4 worm cellular contexts compared by ENCODE assay signal in the genomic region with DNA sequence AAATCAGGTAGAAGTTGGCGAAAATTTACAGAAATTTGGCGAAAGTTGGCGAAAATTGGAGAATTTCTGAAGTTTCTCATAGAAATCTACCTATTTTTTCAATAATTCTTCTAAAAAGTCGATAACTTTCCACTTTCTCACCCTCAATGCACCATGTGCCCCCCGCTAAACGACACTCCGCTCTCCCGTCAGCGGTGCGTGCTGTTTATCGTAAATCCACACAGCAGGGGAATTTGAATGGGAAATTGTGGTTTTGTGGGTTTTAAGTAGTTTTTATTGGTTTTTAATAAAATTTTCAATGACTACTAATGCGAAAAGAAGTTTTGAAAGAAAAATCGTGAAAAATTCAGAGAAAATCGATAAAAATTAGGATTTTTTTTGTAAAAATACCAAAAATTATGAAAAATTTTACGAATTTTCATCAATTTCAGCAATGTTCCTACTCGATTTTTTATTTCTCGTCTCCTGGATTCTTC.
A peak's percentile ranks its signal among the peaks of the same experiment; 100 is the strongest.
TF ChIP-seq lines count a peak whose summit lies in the region.

A gene (plus strand): TSS at position 426 of the 476 bp plus-strand sequence.

TF ChIP-seq in whole organism, L1 larva, 84 proteins besides CTCF, POLR2A, EP300 and RAD21 (continued from another document):
- TF ChIP-seq lir-3 (tag; optimal IDR thresholded peaks at IDR 0.05; lab: Kevin White, UChicago; ENCODE audit: poor library complexity) (no peak), F16B12.6 (tag; optimal IDR thresholded peaks at IDR 0.05; lab: Kevin White, UChicago) (peak; percentile 48), mdl-1 (tag; optimal IDR thresholded peaks at IDR 0.05; lab: Kevin White, UChicago) (peak in 1 of 2 experiments; percentile 36), rnt-1 (tag; optimal IDR thresholded peaks at IDR 0.05; lab: Kevin White, UChicago) (peak; percentile 81), C16A3.4 (tag; optimal IDR thresholded peaks at IDR 0.05; lab: Kevin White, UChicago) (peak; percentile 55), lin-15B (tag; optimal IDR thresholded peaks at IDR 0.05; lab: Kevin White, UChicago) (peak; percentile 27), ama-1 (optimal IDR thresholded peaks at IDR 0.05; lab: Kevin White, UChicago) (no peak), efl-1 (optimal IDR thresholded peaks at IDR 0.05; lab: Kevin White, UChicago) (peak; percentile 55 to 63), efl-1 (GFP tag; optimal IDR thresholded peaks at IDR 0.05 in 1 of 2; lab: Kevin White, UChicago) (peak; percentile 58 to 95)

TF ChIP-seq in whole organism, L2 larva, 48 proteins besides CTCF, POLR2A, EP300 and RAD21 (continued from another document):
- TF ChIP-seq unc-55 (GFP tag; optimal IDR thresholded peaks at IDR 0.05; lab: Kevin White, UChicago), result peak; percentile 62
- TF ChIP-seq mdl-1 (tag; optimal IDR thresholded peaks at IDR 0.05; lab: Kevin White, UChicago), result no peak
- no peak for TF ChIP-seq alr-1 (tag; optimal IDR thresholded peaks at IDR 0.05; lab: Kevin White, UChicago)
- TF ChIP-seq ZK546.5 (tag; optimal IDR thresholded peaks at IDR 0.05; lab: Kevin White, UChicago), result no peak
- TF ChIP-seq Y55F3AM.14 (GFP tag; optimal IDR thresholded peaks at IDR 0.05; lab: Kevin White, UChicago), result no peak
- no peak for TF ChIP-seq ceh-16 (tag; optimal IDR thresholded peaks at IDR 0.05; lab: Kevin White, UChicago)
- TF ChIP-seq ztf-1 (GFP tag; conservative IDR thresholded peaks at IDR 0.05; lab: Robert Waterston, UW), result no peak
- no peak for TF ChIP-seq zag-1 (tag; optimal IDR thresholded peaks at IDR 0.05; lab: Kevin White, UChicago)
- TF ChIP-seq skn-1 (tag; optimal IDR thresholded peaks at IDR 0.05; lab: Kevin White, UChicago), result no peak
- no peak for TF ChIP-seq lin-11 (tag; optimal IDR thresholded peaks at IDR 0.05; lab: Kevin White, UChicago)
- TF ChIP-seq R02D3.7 (tag; optimal IDR thresholded peaks at IDR 0.05; lab: Kevin White, UChicago), result peak; percentile 69
- TF ChIP-seq unc-62 (GFP tag; optimal IDR thresholded peaks at IDR 0.05; lab: Kevin White, UChicago), result no peak
- no peak for TF ChIP-seq snpc-4 (tag; optimal IDR thresholded peaks at IDR 0.05; lab: Kevin White, UChicago)
- peak in 1 of 2 experiments; percentile 61 for TF ChIP-seq lsy-2 (tag; optimal IDR thresholded peaks at IDR 0.05; lab: Kevin White, UChicago)
- TF ChIP-seq gmeb-1 (tag; optimal IDR thresholded peaks at IDR 0.05; lab: Kevin White, UChicago), result no peak
- TF ChIP-seq lin-39 (tag; optimal IDR thresholded peaks at IDR 0.05; lab: Kevin White, UChicago), result no peak
- no peak for TF ChIP-seq nhr-23 (tag; optimal IDR thresholded peaks at IDR 0.05; lab: Kevin White, UChicago)
- TF ChIP-seq ztf-11 (tag; optimal IDR thresholded peaks at IDR 0.05; lab: Kevin White, UChicago), result no peak
- no peak for TF ChIP-seq nhr-6 (tag; optimal IDR thresholded peaks at IDR 0.05; lab: Kevin White, UChicago)
- no peak for TF ChIP-seq peb-1 (tag; optimal IDR thresholded peaks at IDR 0.05; lab: Kevin White, UChicago)
- no peak for TF ChIP-seq sma-3 (GFP tag; optimal IDR thresholded peaks at IDR 0.05; lab: Kevin White, UChicago)
- peak; percentile 13 for TF ChIP-seq nhr-129 (tag; optimal IDR thresholded peaks at IDR 0.05; lab: Kevin White, UChicago)
- no peak for TF ChIP-seq fos-1 (tag; optimal IDR thresholded peaks at IDR 0.05; lab: Kevin White, UChicago)
- TF ChIP-seq blmp-1 (tag; optimal IDR thresholded peaks at IDR 0.05; lab: Kevin White, UChicago; ENCODE audit: insufficient read depth), result no peak
- no peak for TF ChIP-seq unc-39 (tag; optimal IDR thresholded peaks at IDR 0.05; lab: Kevin White, UChicago)
- TF ChIP-seq crh-2 (tag; optimal IDR thresholded peaks at IDR 0.05; lab: Kevin White, UChicago), result peak; percentile 9
- TF ChIP-seq C34F6.9 (tag; optimal IDR thresholded peaks at IDR 0.05; lab: Kevin White, UChicago), result peak; percentile 16
- no peak for TF ChIP-seq elt-1 (tag; optimal IDR thresholded peaks at IDR 0.05; lab: Kevin White, UChicago)
- TF ChIP-seq aly-2 (tag; optimal IDR thresholded peaks at IDR 0.05; lab: Kevin White, UChicago), result no peak
- TF ChIP-seq egl-27 (tag; optimal IDR thresholded peaks at IDR 0.05; lab: Kevin White, UChicago), result no peak
- no peak for TF ChIP-seq F13H6.1 (tag; optimal IDR thresholded peaks at IDR 0.05; lab: Kevin White, UChicago)
- TF ChIP-seq lin-13 (GFP tag; optimal IDR thresholded peaks at IDR 0.05; lab: Kevin White, UChicago), result peak; percentile 42
- no peak for TF ChIP-seq nhr-12 (tag; optimal IDR thresholded peaks at IDR 0.05; lab: Kevin White, UChicago)
- no peak for TF ChIP-seq nhr-25 (tag; optimal IDR thresholded peaks at IDR 0.05; lab: Kevin White, UChicago)
- no peak for TF ChIP-seq dmd-4 (tag; optimal IDR thresholded peaks at IDR 0.05; lab: Kevin White, UChicago)
- no peak for TF ChIP-seq nhr-21 (tag; optimal IDR thresholded peaks at IDR 0.05; lab: Kevin White, UChicago)

TF ChIP-seq in whole organism, L3 larva, 47 proteins besides CTCF, POLR2A, EP300 and RAD21 (continued from another document):
- TF ChIP-seq elt-3 (tag; optimal IDR thresholded peaks at IDR 0.05; lab: Kevin White, UChicago) (no peak), nhr-23 (tag; optimal IDR thresholded peaks at IDR 0.05; lab: Kevin White, UChicago) (peak; percentile 9), nhr-43 (tag; optimal IDR thresholded peaks at IDR 0.05; lab: Kevin White, UChicago; ENCODE audit: poor library complexity, severe bottlenecking) (no peak), elt-2 (tag; optimal IDR thresholded peaks at IDR 0.05; lab: Kevin White, UChicago) (peak; percentile 21), pqm-1 (tag; optimal IDR thresholded peaks at IDR 0.05; lab: Kevin White, UChicago) (no peak), ztf-11 (tag; optimal IDR thresholded peaks at IDR 0.05; lab: Kevin White, UChicago) (no peak), zag-1 (tag; optimal IDR thresholded peaks at IDR 0.05; lab: Kevin White, UChicago) (no peak), nhr-237 (tag; optimal IDR thresholded peaks at IDR 0.05; lab: Kevin White, UChicago) (no peak), unc-39 (tag; optimal IDR thresholded peaks at IDR 0.05; lab: Kevin White, UChicago) (no peak), mdl-1 (tag; optimal IDR thresholded peaks at IDR 0.05; lab: Kevin White, UChicago) (no peak), R02D3.7 (tag; optimal IDR thresholded peaks at IDR 0.05; lab: Kevin White, UChicago) (peak; percentile 87), pha-4 (tag; optimal IDR thresholded peaks at IDR 0.05; lab: Kevin White, UChicago) (peak; percentile 59), ceh-28 (tag; optimal IDR thresholded peaks at IDR 0.05; lab: Kevin White, UChicago) (no peak), tbx-2 (tag; optimal IDR thresholded peaks at IDR 0.05; lab: Kevin White, UChicago) (no peak), snpc-4 (tag; optimal IDR thresholded peaks at IDR 0.05; lab: Kevin White, UChicago) (no peak)

TF ChIP-seq in whole organism, L4 larva, 104 proteins besides CTCF, POLR2A, EP300 and RAD21 (continued from another document):
- TF ChIP-seq pqm-1 (tag; optimal IDR thresholded peaks at IDR 0.05; lab: Kevin White, UChicago) (no peak), ZK337.2 (GFP tag; IDR thresholded peaks at IDR 0.05; lab: Robert Waterston, UW) (no peak), duxl-1 (tag; optimal IDR thresholded peaks at IDR 0.05; lab: Kevin White, UChicago; ENCODE audit: poor library complexity) (peak; percentile 20), madf-9 (GFP tag; conservative IDR thresholded peaks at IDR 0.05; lab: Robert Waterston, UW) (no peak), nhr-10 (tag; optimal IDR thresholded peaks at IDR 0.05; lab: Kevin White, UChicago) (no peak), dmd-9 (GFP tag; IDR thresholded peaks at IDR 0.05; lab: Robert Waterston, UW) (no peak), tag-97 (GFP tag; IDR thresholded peaks at IDR 0.05; lab: Robert Waterston, UW) (no peak), nhr-25 (tag; optimal IDR thresholded peaks at IDR 0.05; lab: Kevin White, UChicago; ENCODE audit: borderline replicate concordance, insufficient read depth) (no peak), nhr-77 (tag; optimal IDR thresholded peaks at IDR 0.05; lab: Kevin White, UChicago) (peak; percentile 21), aha-1 (tag; lab: Kevin White, UChicago) (peak; percentile 71), mxl-3 (GFP tag; optimal IDR thresholded peaks at IDR 0.05; lab: Kevin White, UChicago) (no peak), nhr-102 (tag; optimal IDR thresholded peaks at IDR 0.05; lab: Kevin White, UChicago) (no peak), egl-27 (tag; optimal IDR thresholded peaks at IDR 0.05; lab: Kevin White, UChicago) (no peak), F10B5.3 (tag; optimal IDR thresholded peaks at IDR 0.05; lab: Kevin White, UChicago) (no peak), hlh-30 (tag; optimal IDR thresholded peaks at IDR 0.05; lab: Kevin White, UChicago; ENCODE audit: insufficient read depth) (peak; percentile 59), ceh-44 (GFP tag; IDR thresholded peaks at IDR 0.05; lab: Robert Waterston, UW) (no peak), lin-15B (tag; optimal IDR thresholded peaks at IDR 0.05; lab: Kevin White, UChicago) (no peak), Y5F2A.4 (GFP tag; optimal IDR thresholded peaks at IDR 0.05; lab: Kevin White, UChicago) (no peak), dpl-1 (GFP tag; optimal IDR thresholded peaks at IDR 0.05; lab: Kevin White, UChicago) (peak; percentile 38), tra-1 (GFP tag; IDR thresholded peaks at IDR 0.05; lab: Robert Waterston, UW) (no peak), zag-1 (tag; optimal IDR thresholded peaks at IDR 0.05; lab: Kevin White, UChicago) (no peak), lin-13 (GFP tag; optimal IDR thresholded peaks at IDR 0.05; lab: Kevin White, UChicago) (no peak), ces-1 (GFP tag; optimal IDR thresholded peaks at IDR 0.05; lab: Kevin White, UChicago) (no peak), lin-38 (GFP tag; IDR thresholded peaks at IDR 0.05; lab: Robert Waterston, UW) (no peak), pha-4 (GFP tag; IDR thresholded peaks at IDR 0.05; lab: Robert Waterston, UW) (no peak), pha-4 (tag; optimal IDR thresholded peaks at IDR 0.05; lab: Kevin White, UChicago) (no peak), ceh-82 (tag; optimal IDR thresholded peaks at IDR 0.05; lab: Kevin White, UChicago) (no peak), ceh-32 (tag; optimal IDR thresholded peaks at IDR 0.05; lab: Kevin White, UChicago; ENCODE audit: poor library complexity) (no peak), egl-43 (GFP tag; IDR thresholded peaks at IDR 0.05; lab: Robert Waterston, UW) (no peak), ama-1 (optimal IDR thresholded peaks at IDR 0.05; lab: Kevin White, UChicago) (no peak), zfp-3 (GFP tag; conservative IDR thresholded peaks at IDR 0.05; lab: Robert Waterston, UW) (no peak), ztf-7 (tag; optimal IDR thresholded peaks at IDR 0.05; lab: Kevin White, UChicago) (no peak), T20F7.1 (GFP tag; optimal IDR thresholded peaks at IDR 0.05; lab: Kevin White, UChicago) (peak; percentile 94), nhr-41 (GFP tag; IDR thresholded peaks at IDR 0.05; lab: Robert Waterston, UW) (no peak), mes-2 (tag; optimal IDR thresholded peaks at IDR 0.05; lab: Kevin White, UChicago; ENCODE audit: poor library complexity, severe bottlenecking) (no peak), skn-1 (tag; optimal IDR thresholded peaks at IDR 0.05; lab: Kevin White, UChicago) (no peak), daf-12 (tag; optimal IDR thresholded peaks at IDR 0.05; lab: Kevin White, UChicago) (no peak), lin-29 (GFP tag; IDR thresholded peaks at IDR 0.05; lab: Robert Waterston, UW) (no peak), rbr-2 (tag; optimal IDR thresholded peaks at IDR 0.05; lab: Kevin White, UChicago) (no peak), Y105C5A.15 (GFP tag; IDR thresholded peaks at IDR 0.05; lab: Robert Waterston, UW) (no peak)
